Worm (Caenorhabditis elegans) whole organism, L4 larva: ENCODE results near the gene srd-65.

Experiments
- lin-13 ChIP-seq: fragments of 150-350 bp; optimal IDR thresholded peaks from 2 replicates; lab custom pipeline; 2014; ENCODE audit warnings: missing biosample characterization, missing genetic modification reagents, missing genetic modification characterization
- nhr-11 ChIP-seq: fragments of 150-350 bp; optimal IDR thresholded peaks from 2 replicates; lab custom pipeline; 2014; ENCODE audit warnings: missing biosample characterization, missing genetic modification characterization
- nhr-41 ChIP-seq: fragments of 200-800 bp; sonication (Bioruptor generic); IDR thresholded peaks from 2 replicates; pipeline ENCODE4 v1.3.6; 2022; ENCODE audit warnings: missing genetic modification reagents, missing genetic modification characterization, missing compliant biosample characterization

DNA sequence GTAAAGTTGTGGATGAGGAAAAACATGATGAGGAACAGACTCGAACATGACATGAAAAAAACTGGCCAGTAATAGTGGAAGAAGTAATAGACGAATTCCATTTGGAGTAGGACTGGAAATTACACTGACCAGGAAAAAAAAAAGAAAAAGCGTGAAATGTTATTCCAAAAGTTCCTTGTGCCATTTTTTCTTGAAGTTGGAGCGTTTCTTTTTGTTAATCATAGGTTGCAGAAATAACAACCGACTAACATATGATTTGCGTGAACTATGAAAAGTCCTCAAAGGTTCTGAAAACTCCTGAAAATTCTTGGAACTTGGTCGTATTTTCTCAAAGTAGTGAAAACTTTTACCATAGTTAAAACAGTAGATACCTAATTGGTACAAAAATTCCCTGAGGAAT lies 21.9 kb upstream of the srd-65 start, which contains the start of gene srd-67:
- TF ChIP-seq lin-13 (GFP tag; lab: Kevin White, UChicago), result no peak
- no peak for TF ChIP-seq nhr-41
- no peak for TF ChIP-seq nhr-11 (tag; lab: Kevin White, UChicago)
